Fruit fly (Drosophila melanogaster) whole organism, embryonic: Measurements from ENCODE around the gene MBD-like.

ENCODE experiments used
- ATbp ChIP-seq: fragments of 200-800 bp; sonication (Bioruptor generic); optimal IDR thresholded peaks from 2 replicates; lab custom pipeline; 2017; ENCODE audit warnings: missing biosample characterization, mild to moderate bottlenecking, missing genetic modification characterization, missing genetic modification reagents
- Atf-2 ChIP-seq: fragments of 200-800 bp; sonication (Bioruptor generic); optimal IDR thresholded peaks from 2 replicates; lab custom pipeline; 2016; ENCODE audit warnings: missing biosample characterization, missing genetic modification characterization
- B-H1 ChIP-seq: fragments of 200-800 bp; sonication (Bioruptor generic); IDR thresholded peaks from 3 replicates; pipeline ENCODE4 v1.3.6; 2022; ENCODE audit warnings: missing biosample characterization, missing genetic modification characterization
- CG10543 ChIP-seq: fragments of 200-800 bp; sonication (Bioruptor generic); optimal IDR thresholded peaks from 3 replicates; lab custom pipeline; 2017; ENCODE audit warnings: missing biosample characterization, mild to moderate bottlenecking, missing genetic modification characterization, moderate library complexity
- CG11085 ChIP-seq: fragments of 200-800 bp; sonication (Bioruptor generic); IDR thresholded peaks from 2 replicates; pipeline ENCODE4 v1.3.6; 2022; ENCODE audit warnings: missing biosample characterization, missing genetic modification characterization
- CG11504 ChIP-seq: fragments of 200-800 bp; sonication (Bioruptor generic); optimal IDR thresholded peaks from 3 replicates; lab custom pipeline; 2019; ENCODE audit warnings: missing biosample characterization, mild to moderate bottlenecking, missing genetic modification characterization, moderate library complexity
- CG12744 ChIP-seq: fragments of 200-800 bp; sonication (Bioruptor generic); optimal IDR thresholded peaks from 2 replicates; lab custom pipeline; 2016; ENCODE audit warnings: missing biosample characterization, missing genetic modification characterization
- CG12769 ChIP-seq: fragments of 200-800 bp; sonication (Bioruptor generic); optimal IDR thresholded peaks from 2 replicates; lab custom pipeline; 2019; ENCODE audit warnings: missing biosample characterization, mild to moderate bottlenecking, missing genetic modification characterization, moderate library complexity
- CG1529 ChIP-seq: fragments of 200-800 bp; sonication (Bioruptor generic); optimal IDR thresholded peaks from 3 replicates; lab custom pipeline; 2018; ENCODE audit warnings: missing biosample characterization, missing genetic modification characterization
- CG1603 ChIP-seq: fragments of 200-800 bp; sonication (Bioruptor generic); optimal IDR thresholded peaks from 2 replicates; lab custom pipeline; 2019; ENCODE audit warnings: missing biosample characterization, mild to moderate bottlenecking, missing genetic modification characterization, moderate library complexity
- CG1647 ChIP-seq: fragments of 200-800 bp; sonication (Bioruptor generic); optimal IDR thresholded peaks from 3 replicates; lab custom pipeline; 2016; ENCODE audit warnings: missing biosample characterization, missing genetic modification characterization
- CG17186 ChIP-seq: fragments of 200-800 bp; sonication (Bioruptor generic); optimal IDR thresholded peaks from 3 replicates; lab custom pipeline; 2017; ENCODE audit warnings: missing biosample characterization, missing genetic modification reagents, missing genetic modification characterization
- CG2202 ChIP-seq: fragments of 200-800 bp; sonication (Bioruptor generic); optimal IDR thresholded peaks from 2 replicates; lab custom pipeline; 2018; ENCODE audit warnings: missing biosample characterization, mild to moderate bottlenecking, missing genetic modification characterization
- CG30431 ChIP-seq: fragments of 200-800 bp; sonication (Bioruptor generic); optimal IDR thresholded peaks from 2 replicates; lab custom pipeline; 2017; ENCODE audit warnings: missing biosample characterization, missing genetic modification characterization
- CG3407 ChIP-seq: fragments of 200-800 bp; sonication (Bioruptor generic); optimal IDR thresholded peaks from 2 replicates; lab custom pipeline; 2018; ENCODE audit warnings: missing biosample characterization, mild to moderate bottlenecking, missing genetic modification characterization
- CG4282 ChIP-seq: fragments of 200-800 bp; sonication (Bioruptor generic); optimal IDR thresholded peaks from 2 replicates; lab custom pipeline; 2016; ENCODE audit warnings: missing biosample characterization, missing genetic modification characterization
- CG7556 ChIP-seq: fragments of 200-800 bp; sonication (Bioruptor generic); optimal IDR thresholded peaks from 2 replicates; lab custom pipeline; 2017; ENCODE audit warnings: missing biosample characterization, mild to moderate bottlenecking, missing genetic modification characterization
- CG7786 ChIP-seq: fragments of 200-800 bp; sonication (Bioruptor generic); optimal IDR thresholded peaks from 2 replicates; lab custom pipeline; 2016; ENCODE audit warnings: missing biosample characterization, missing genetic modification characterization
- Camta ChIP-seq: fragments of 200-800 bp; sonication (Bioruptor generic); optimal IDR thresholded peaks from 2 replicates; lab custom pipeline; 2016; ENCODE audit warnings: missing biosample characterization, missing genetic modification characterization
- Dad ChIP-seq: fragments of 200-800 bp; sonication (Bioruptor generic); optimal IDR thresholded peaks from 3 replicates; lab custom pipeline; 2016; ENCODE audit warnings: missing biosample characterization, missing genetic modification characterization
- Dek ChIP-seq: fragments of 200-800 bp; sonication (Bioruptor generic); optimal IDR thresholded peaks from 3 replicates; lab custom pipeline; 2019; ENCODE audit warnings: missing biosample characterization, mild to moderate bottlenecking, missing genetic modification characterization, moderate library complexity
- Dfd ChIP-seq, 2 experiments: fragments of >200 bp; optimal IDR thresholded peaks; 2 replicates each; lab custom pipeline; 2017; ENCODE audit warnings: missing biosample characterization in 2 of 2, missing genetic modification characterization in 2 of 2
- Gsc ChIP-seq: fragments of 200-800 bp; sonication (Bioruptor generic); IDR thresholded peaks from 2 replicates; pipeline ENCODE4 v1.3.6; 2022; ENCODE audit warnings: missing biosample characterization, missing genetic modification characterization
- H2.0 ChIP-seq: fragments of 200-800 bp; sonication (Bioruptor generic); IDR thresholded peaks from 2 replicates; pipeline ENCODE4 v1.3.6; 2022; ENCODE audit warnings: missing biosample characterization, missing genetic modification characterization
- HHEX ChIP-seq: fragments of 200-800 bp; sonication (Bioruptor generic); optimal IDR thresholded peaks from 3 replicates; lab custom pipeline; 2017; ENCODE audit warnings: missing biosample characterization, mild to moderate bottlenecking, missing genetic modification characterization, missing genetic modification reagents
- HLH3B ChIP-seq: fragments of 200-800 bp; sonication (Bioruptor generic); IDR thresholded peaks from 2 replicates; pipeline ENCODE4 v1.3.6; 2022; ENCODE audit warnings: missing biosample characterization, missing genetic modification characterization
- HmgD ChIP-seq: fragments of 200-800 bp; sonication (Bioruptor generic); optimal IDR thresholded peaks from 3 replicates; lab custom pipeline; 2016; ENCODE audit warnings: missing biosample characterization, missing genetic modification characterization
- MESR4 ChIP-seq: fragments of 200-800 bp; sonication (Bioruptor generic); optimal IDR thresholded peaks from 2 replicates; lab custom pipeline; 2018; ENCODE audit warnings: missing biosample characterization, mild to moderate bottlenecking, missing genetic modification characterization, moderate library complexity
- Max ChIP-seq: fragments of 200-800 bp; sonication (Bioruptor generic); optimal IDR thresholded peaks from 2 replicates; lab custom pipeline; 2016; ENCODE audit warnings: missing biosample characterization, mild to moderate bottlenecking, missing genetic modification characterization
- NC2α ChIP-seq: fragments of 200-800 bp; sonication (Bioruptor generic); optimal IDR thresholded peaks from 2 replicates; lab custom pipeline; 2016; ENCODE audit warnings: missing biosample characterization, missing genetic modification characterization
- Side ChIP-seq: fragments of 200-800 bp; sonication (Bioruptor generic); optimal IDR thresholded peaks from 2 replicates; lab custom pipeline; 2016; ENCODE audit warnings: missing biosample characterization, missing genetic modification characterization
- Usf ChIP-seq: fragments of 200-800 bp; sonication (Bioruptor generic); optimal IDR thresholded peaks from 2 replicates; lab custom pipeline; 2017; ENCODE audit warnings: missing genotype, missing biosample characterization, missing genetic modification characterization
- bab2 ChIP-seq: fragments of 200-800 bp; sonication (Bioruptor generic); optimal IDR thresholded peaks from 2 replicates; lab custom pipeline; 2016; ENCODE audit warnings: missing biosample characterization, missing genetic modification characterization
- bigmax ChIP-seq: fragments of 200-800 bp; sonication (Bioruptor generic); optimal IDR thresholded peaks from 2 replicates; lab custom pipeline; 2018; ENCODE audit warnings: missing biosample characterization, mild to moderate bottlenecking, missing genetic modification characterization
- corto ChIP-seq: fragments of 200-800 bp; sonication (Bioruptor generic); optimal IDR thresholded peaks from 2 replicates; lab custom pipeline; 2016; ENCODE audit warnings: missing biosample characterization, mild to moderate bottlenecking, missing genetic modification characterization, moderate library complexity
- disco-r ChIP-seq: fragments of 200-800 bp; sonication (Bioruptor generic); optimal IDR thresholded peaks from 2 replicates; lab custom pipeline; 2016; ENCODE audit warnings: missing biosample characterization, missing genetic modification characterization
- dpn ChIP-seq, 2 experiments: fragments of 200-800 bp; sonication (Bioruptor generic); optimal IDR thresholded peaks; 3 replicates each; lab custom pipeline; 2016; ENCODE audit warnings: missing biosample characterization in 2 of 2, missing genetic modification characterization in 2 of 2
- fd96Cb ChIP-seq: fragments of 200-800 bp; sonication (Bioruptor generic); optimal IDR thresholded peaks from 2 replicates; lab custom pipeline; 2018; ENCODE audit warnings: missing biosample characterization, mild to moderate bottlenecking, missing genetic modification characterization, moderate library complexity
- fru ChIP-seq: fragments of >200 bp; optimal IDR thresholded peaks from 2 replicates; lab custom pipeline; 2017
- gro ChIP-seq: fragments of 200-800 bp; sonication (Bioruptor generic); optimal IDR thresholded peaks from 2 replicates; lab custom pipeline; 2016; ENCODE audit warnings: missing biosample characterization, missing genetic modification characterization
- kah ChIP-seq: fragments of 200-800 bp; sonication (Bioruptor generic); optimal IDR thresholded peaks from 2 replicates; lab custom pipeline; 2018; ENCODE audit warnings: missing biosample characterization, mild to moderate bottlenecking, missing genetic modification characterization
- lola ChIP-seq, 3 experiments: fragments of >200 bp in 2 of 3; fragments of 200-800 bp in 1 of 3; sonication (Bioruptor generic) in 1 of 3; optimal IDR thresholded peaks; 2 replicates each; lab custom pipeline; 2017 to 2019; ENCODE audit warnings: missing biosample characterization in 3 of 3, missing genetic modification characterization in 3 of 3, mild to moderate bottlenecking in 1 of 3, moderate library complexity in 1 of 3
- lov ChIP-seq, 2 experiments: fragments of 200-800 bp in 1 of 2; fragments of >200 bp in 1 of 2; sonication (Bioruptor generic) in 1 of 2; IDR thresholded peaks in 1 of 2; optimal IDR thresholded peaks in 1 of 2; 2 replicates in 1 of 2; 3 replicates in 1 of 2; pipeline versions ENCODE4 v1.3.6 to Lab custom; 2017 to 2022; ENCODE audit warnings: missing biosample characterization in 1 of 2, missing genetic modification characterization in 1 of 2
- p53 ChIP-seq: fragments of 200-800 bp; sonication (Bioruptor generic); optimal IDR thresholded peaks from 2 replicates; lab custom pipeline; 2016; ENCODE audit warnings: missing biosample characterization, missing genetic modification characterization
- repo ChIP-seq: fragments of 200-800 bp; sonication (Bioruptor generic); optimal IDR thresholded peaks from 2 replicates; lab custom pipeline; 2016; ENCODE audit warnings: missing biosample characterization, missing genetic modification characterization
- scrt ChIP-seq: fragments of 200-800 bp; sonication (Bioruptor generic); optimal IDR thresholded peaks from 2 replicates; lab custom pipeline; 2018; ENCODE audit warnings: missing biosample characterization, mild to moderate bottlenecking, missing genetic modification characterization, moderate library complexity
- sd ChIP-seq: fragments of 200-800 bp; sonication (Bioruptor generic); optimal IDR thresholded peaks from 3 replicates; lab custom pipeline; 2018; ENCODE audit warnings: missing biosample characterization, mild to moderate bottlenecking, missing genetic modification characterization, moderate library complexity
- toy ChIP-seq: fragments of 200-800 bp; sonication (Bioruptor generic); IDR thresholded peaks from 2 replicates; pipeline ENCODE4 v1.3.6; 2022; ENCODE audit warnings: missing biosample characterization, missing genetic modification characterization
- unc-4 ChIP-seq: fragments of 200-800 bp; sonication (Bioruptor generic); IDR thresholded peaks from 2 replicates; pipeline ENCODE4 v1.3.6; 2022; ENCODE audit warnings: missing biosample characterization, missing genetic modification characterization; ENCODE audit not compliant: partially characterized antibody
- zf30C ChIP-seq: fragments of 200-800 bp; sonication (Bioruptor generic); optimal IDR thresholded peaks from 3 replicates; lab custom pipeline; 2018; ENCODE audit warnings: missing biosample characterization, mild to moderate bottlenecking, missing genetic modification characterization

MBD-like gene

dm6 chr3R:9551013-9551658, 8.4 kb upstream of the MBD-like start (continued):
- TF ChIP-seq Dek (tag; lab: Kevin White, UChicago) (no peak), fd96Cb (tag; lab: Kevin White, UChicago) (no peak), CG1647 (GFP tag; lab: Kevin White, UChicago) (no peak), NC2α (GFP tag; lab: Kevin White, UChicago) (no peak), zf30C (peak; percentile 0), sd (tag; lab: Kevin White, UChicago) (peak; percentile 51), Gsc (GFP tag; lab: Robert Waterston, UW) (no peak), Side (GFP tag; lab: Kevin White, UChicago) (peak; percentile 66), ATbp (GFP tag; lab: Kevin White, UChicago) (peak; percentile 24), CG11504 (no peak), fru (lab: Kevin White, UChicago) (no peak), CG12744 (peak; percentile 38), p53 (no peak), H2.0 (GFP tag; lab: Robert Waterston, UW) (no peak), CG12769 (tag; lab: Kevin White, UChicago) (peak; percentile 80), CG7786 (GFP tag; lab: Kevin White, UChicago) (no peak), bab2 (GFP tag; lab: Kevin White, UChicago) (peak; percentile 5), CG10543 (GFP tag; lab: Kevin White, UChicago) (peak; percentile 94), Dad (GFP tag; lab: Kevin White, UChicago) (peak; percentile 11), Usf (GFP tag; lab: Kevin White, UChicago) (no peak), CG1603 (tag; lab: Kevin White, UChicago) (peak; percentile 48), B-H1 (GFP tag; lab: Robert Waterston, UW) (no peak), unc-4 (no peak), CG3407 (GFP tag; lab: Kevin White, UChicago) (no peak), Atf-2 (GFP tag; lab: Kevin White, UChicago) (no peak), CG11085 (no peak), HHEX (GFP tag; lab: Kevin White, UChicago) (peak; percentile 70), CG30431 (no peak), corto (GFP tag; lab: Kevin White, UChicago) (peak; percentile 44), bigmax (GFP tag; lab: Kevin White, UChicago) (peak; percentile 48), disco-r (GFP tag; lab: Kevin White, UChicago) (peak; percentile 32), HLH3B (GFP tag; lab: Robert Waterston, UW) (no peak), Max (no peak), kah (GFP tag; lab: Kevin White, UChicago) (peak; percentile 96), CG2202 (tag; lab: Kevin White, UChicago) (no peak), repo (GFP tag; lab: Kevin White, UChicago) (peak; percentile 9), lola (GFP tag; optimal IDR thresholded peaks at IDR 0.05; lab: Kevin White, UChicago) (no peak), lov (optimal IDR thresholded peaks at IDR 0.05; lab: Kevin White, UChicago) (peak; percentile 36), lov (GFP tag; IDR thresholded peaks at IDR 0.05; lab: Robert Waterston, UW) (no peak), CG1529 (GFP tag; lab: Kevin White, UChicago) (no peak), CG17186 (GFP tag; lab: Kevin White, UChicago) (peak; percentile 26), HmgD (GFP tag; lab: Kevin White, UChicago) (peak; percentile 83), scrt (GFP tag; lab: Kevin White, UChicago) (peak; percentile 62), MESR4 (GFP tag; lab: Kevin White, UChicago) (peak; percentile 96), gro (peak; percentile 66), CG4282 (GFP tag; lab: Kevin White, UChicago) (peak; percentile 18), CG7556 (GFP tag; lab: Kevin White, UChicago) (peak; percentile 31), toy (no peak), dpn (GFP tag; optimal IDR thresholded peaks at IDR 0.05; lab: Kevin White, UChicago) (peak; percentile 5 to 12), Dfd (GFP tag; optimal IDR thresholded peaks at IDR 0.05; lab: Kevin White, UChicago) (no peak), Camta (GFP tag; lab: Kevin White, UChicago) (peak; percentile 46)
